Fruit fly (Drosophila melanogaster): ENCODE results near the gene side-III.

- TF ChIP-seq insv (optimal IDR thresholded peaks at IDR 0.05) (no peak), psq (optimal IDR thresholded peaks at IDR 0.05) (no peak), Myc (optimal IDR thresholded peaks at IDR 0.05) (no peak)
Measured at dm6 chr3R:5831339-5831738, 128.0 kb downstream of the side-III start, which contains the start of gene CG1208.
